Fruit fly (Drosophila melanogaster): ENCODE results near the gene BBIP1.

DNA sequence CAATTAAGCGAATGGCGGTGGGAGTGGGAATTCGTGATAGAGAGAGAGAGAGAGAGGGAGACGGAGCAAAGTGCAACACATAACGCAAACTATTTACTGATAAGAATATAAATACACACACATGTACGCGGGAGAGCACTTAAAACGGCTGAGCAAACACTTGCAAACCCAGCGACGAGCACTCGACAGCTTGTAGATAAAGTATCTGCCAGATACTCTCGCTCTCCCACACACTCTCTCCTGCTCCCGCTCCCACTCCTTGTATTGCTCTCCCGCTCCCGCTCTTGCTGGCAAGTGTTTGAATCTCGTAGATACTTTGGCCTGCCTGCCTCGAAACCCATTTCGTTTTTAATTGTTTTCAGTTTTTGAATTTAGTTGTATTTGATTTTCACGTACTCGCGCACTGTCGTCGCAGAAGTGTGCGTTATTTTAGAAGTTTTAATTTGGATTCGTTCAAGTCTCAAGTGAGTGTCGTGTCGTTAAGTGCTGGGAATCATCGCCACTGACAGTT lies 24.1 kb downstream of the BBIP1 start:
- TF ChIP-seq Myc (optimal IDR thresholded peaks at IDR 0.05), result no peak
- TF ChIP-seq ttk (optimal IDR thresholded peaks at IDR 0.05), result no peak
- TF ChIP-seq psq (optimal IDR thresholded peaks at IDR 0.05), result no peak

Data from Kc167 (cell line).